Fruit fly (Drosophila melanogaster) whole organism, pupa: Measurements from ENCODE around the gene CG17221.

Experiments
- Pif1B ChIP-seq: fragments of 200-800 bp; sonication (Bioruptor generic); optimal IDR thresholded peaks from 3 replicates; lab custom pipeline; 2016; ENCODE audit warnings: missing biosample characterization, missing genetic modification characterization
- rn ChIP-seq: fragments of 200-800 bp; sonication (Bioruptor generic); IDR thresholded peaks from 2 replicates; pipeline ENCODE4 v1.3.6; 2022; ENCODE audit warnings: missing biosample characterization, missing genetic modification characterization

- TF ChIP-seq rn (GFP tag; lab: Robert Waterston, UW): no peak
- no peak for TF ChIP-seq Pif1B (GFP tag; lab: Kevin White, UChicago)
Measured at dm6 chr2L:2993236-2993635, 46.5 kb upstream of the CG17221 start.
